Worm (Caenorhabditis elegans) whole organism, late embryonic: ENCODE results near the gene dld-1.

Experiments
- C08G9.2 ChIP-seq: sonication (generic microtip); optimal IDR thresholded peaks from 2 replicates; lab custom pipeline; 2016; ENCODE audit warnings: mild to moderate bottlenecking, missing genetic modification characterization, moderate library complexity, missing compliant biosample characterization
- K02D7.2 ChIP-seq: sonication (generic microtip); optimal IDR thresholded peaks from 2 replicates; lab custom pipeline; 2017; ENCODE audit warnings: mild to moderate bottlenecking, missing genetic modification characterization, missing compliant biosample characterization
- K09A11.1 ChIP-seq: sonication (generic microtip); optimal IDR thresholded peaks from 2 replicates; lab custom pipeline; 2017; ENCODE audit warnings: antibody characterized with exemption, mild to moderate bottlenecking, missing genetic modification characterization, missing compliant biosample characterization; ENCODE audit not compliant: insufficient read depth
- T23F11.4 ChIP-seq: fragments of 200-800 bp; sonication (Bioruptor generic); optimal IDR thresholded peaks from 2 replicates; lab custom pipeline; 2018; ENCODE audit warnings: mild to moderate bottlenecking, missing genetic modification characterization, missing compliant biosample characterization
- ceh-18 ChIP-seq: sonication (generic microtip); optimal IDR thresholded peaks from 2 replicates; lab custom pipeline; 2016; ENCODE audit warnings: missing genetic modification characterization, missing compliant biosample characterization
- ceh-30 ChIP-seq: fragments of 150-350 bp; optimal IDR thresholded peaks from 2 replicates; lab custom pipeline; 2014; ENCODE audit warnings: missing biosample characterization, missing genetic modification characterization
- ceh-34 ChIP-seq: sonication (generic microtip); optimal IDR thresholded peaks from 2 replicates; lab custom pipeline; 2016; ENCODE audit warnings: mild to moderate bottlenecking, missing genetic modification characterization, missing compliant biosample characterization
- ceh-48 ChIP-seq: sonication (generic microtip); optimal IDR thresholded peaks from 2 replicates; lab custom pipeline; 2016; ENCODE audit warnings: missing genetic modification characterization, inconsistent platforms, missing compliant biosample characterization
- ceh-6 ChIP-seq: fragments of 200-800 bp; sonication (Bioruptor generic); optimal IDR thresholded peaks from 2 replicates; lab custom pipeline; 2018; ENCODE audit warnings: mild to moderate bottlenecking, missing genetic modification characterization, missing compliant biosample characterization
- ceh-9 ChIP-seq: sonication (generic microtip); optimal IDR thresholded peaks from 2 replicates; lab custom pipeline; 2016; ENCODE audit warnings: mild to moderate bottlenecking, missing genetic modification characterization, inconsistent platforms, missing compliant biosample characterization
- fkh-10 ChIP-seq: fragments of 150-350 bp; optimal IDR thresholded peaks from 2 replicates; lab custom pipeline; 2014; ENCODE audit warnings: missing biosample characterization, missing genetic modification reagents, missing genetic modification characterization
- hlh-6 ChIP-seq: sonication (generic microtip); optimal IDR thresholded peaks from 2 replicates; lab custom pipeline; 2016; ENCODE audit warnings: missing genotype, missing genetic modification characterization, missing compliant biosample characterization
- lim-6 ChIP-seq: sonication (generic microtip); optimal IDR thresholded peaks from 2 replicates; lab custom pipeline; 2016; ENCODE audit warnings: missing genetic modification characterization, missing compliant biosample characterization
- lin-11 ChIP-seq: fragments of 200-800 bp; sonication (Bioruptor generic); optimal IDR thresholded peaks from 2 replicates; lab custom pipeline; 2018; ENCODE audit warnings: mild to moderate bottlenecking, missing genetic modification characterization, missing compliant biosample characterization
- madf-2 ChIP-seq: sonication (generic microtip); optimal IDR thresholded peaks from 2 replicates; lab custom pipeline; 2017; ENCODE audit warnings: missing genetic modification characterization, missing compliant biosample characterization
- nhr-11 ChIP-seq: fragments of 150-350 bp; optimal IDR thresholded peaks from 2 replicates; lab custom pipeline; 2014; ENCODE audit warnings: missing biosample characterization, missing genetic modification characterization
- nhr-232 ChIP-seq: sonication (generic microtip); optimal IDR thresholded peaks from 2 replicates; lab custom pipeline; 2016; ENCODE audit warnings: missing genetic modification characterization, missing compliant biosample characterization
- pag-3 ChIP-seq: sonication (generic microtip); optimal IDR thresholded peaks from 2 replicates; lab custom pipeline; 2016; ENCODE audit warnings: missing compliant biosample characterization, missing genetic modification characterization, borderline replicate concordance
- pax-1 ChIP-seq: fragments of 150-350 bp; optimal IDR thresholded peaks from 2 replicates; lab custom pipeline; 2014; ENCODE audit warnings: missing biosample characterization, missing genetic modification characterization
- pqm-1 ChIP-seq: sonication (generic microtip); optimal IDR thresholded peaks from 2 replicates; lab custom pipeline; 2016; ENCODE audit warnings: missing genetic modification characterization, missing compliant biosample characterization
- ref-2 ChIP-seq: sonication (generic microtip); optimal IDR thresholded peaks from 2 replicates; lab custom pipeline; 2016; ENCODE audit warnings: missing genetic modification characterization, missing compliant biosample characterization
- rnt-1 ChIP-seq: sonication (generic microtip); optimal IDR thresholded peaks from 2 replicates; lab custom pipeline; 2016; ENCODE audit warnings: missing genetic modification characterization, missing compliant biosample characterization
- sdc-2 ChIP-seq: sonication (generic microtip); optimal IDR thresholded peaks from 2 replicates; lab custom pipeline; 2016; ENCODE audit warnings: missing genotype, missing genetic modification characterization, missing compliant biosample characterization
- sox-2 ChIP-seq: fragments of 200-800 bp; sonication (Bioruptor generic); IDR thresholded peaks from 2 replicates; pipeline ENCODE4 v1.3.6; 2022; ENCODE audit warnings: missing genetic modification reagents, missing genetic modification characterization, missing compliant biosample characterization
- tbx-2 ChIP-seq: sonication (generic microtip); optimal IDR thresholded peaks from 2 replicates; lab custom pipeline; 2016; ENCODE audit warnings: missing genetic modification characterization, missing compliant biosample characterization
- tbx-7 ChIP-seq: sonication (generic microtip); optimal IDR thresholded peaks from 2 replicates; lab custom pipeline; 2016; ENCODE audit warnings: missing genotype, missing genetic modification characterization, missing compliant biosample characterization
- ttx-3 ChIP-seq: sonication (generic microtip); optimal IDR thresholded peaks from 2 replicates; lab custom pipeline; 2016; ENCODE audit warnings: missing genetic modification reagents, missing genetic modification characterization, missing compliant biosample characterization
- unc-3 ChIP-seq, 2 experiments: fragments of 200-800 bp in 1 of 2; sonication (Bioruptor generic) in 1 of 2; sonication (generic microtip) in 1 of 2; conservative IDR thresholded peaks in 1 of 2; optimal IDR thresholded peaks in 1 of 2; 2 replicates each; pipeline versions ENCODE4 v1.3.6 to Lab custom; 2016 to 2022; ENCODE audit warnings: missing compliant biosample characterization in 2 of 2, missing genetic modification characterization in 2 of 2, missing genetic modification reagents in 1 of 2

Gene dld-1

ce11 chrIV:14505066-14505465, 40.7 kb downstream of the dld-1 start, which contains the start of gene tag-273:
tag-273 (minus strand) TSS chrIV:14505166.
- TF ChIP-seq pax-1 (tag; lab: Kevin White, UChicago) (no peak), K09A11.1 (tag; lab: Kevin White, UChicago) (no peak), fkh-10 (GFP tag; lab: Kevin White, UChicago) (no peak)

- TF ChIP-seq ceh-6 (GFP tag; lab: Kevin White, UChicago) (no peak), K02D7.2 (no peak), ceh-9 (tag; lab: Kevin White, UChicago) (no peak), sdc-2 (tag; lab: Kevin White, UChicago) (no peak), ceh-34 (tag; lab: Kevin White, UChicago) (no peak), ceh-30 (tag; lab: Kevin White, UChicago) (no peak), tbx-7 (tag; lab: Kevin White, UChicago) (no peak)
- TF ChIP-seq, all 69 proteins: peak for 0
Observed at ce11 chrIV:14506042-14506441, 41.7 kb downstream of the dld-1 start.

ce11 chrIV:14506995-14507394, 42.7 kb downstream of the dld-1 start:
- no peak for TF ChIP-seq pag-3 (tag; lab: Kevin White, UChicago)
- TF ChIP-seq lim-6: no peak
- peak; percentile 2 for TF ChIP-seq tbx-2 (tag; lab: Kevin White, UChicago)
- no peak for TF ChIP-seq ceh-6 (GFP tag; lab: Kevin White, UChicago)
- no peak for TF ChIP-seq madf-2
- TF ChIP-seq nhr-11 (tag; lab: Kevin White, UChicago): no peak
- TF ChIP-seq T23F11.4 (GFP tag; lab: Kevin White, UChicago): no peak
- peak; percentile 77 for TF ChIP-seq rnt-1
- TF ChIP-seq tbx-7 (tag; lab: Kevin White, UChicago): no peak
- TF ChIP-seq lin-11 (tag; lab: Kevin White, UChicago): no peak
- no peak for TF ChIP-seq ttx-3 (tag; lab: Kevin White, UChicago)
- TF ChIP-seq pax-1 (tag; lab: Kevin White, UChicago): no peak
- no peak for TF ChIP-seq sdc-2 (tag; lab: Kevin White, UChicago)
- peak; percentile 23 for TF ChIP-seq ceh-18 (tag; lab: Kevin White, UChicago)
- no peak for TF ChIP-seq ref-2 (tag; lab: Kevin White, UChicago)
- no peak for TF ChIP-seq unc-3 (GFP tag; conservative IDR thresholded peaks at IDR 0.05; lab: Robert Waterston, UW)
- TF ChIP-seq unc-3 (tag; optimal IDR thresholded peaks at IDR 0.05; lab: Kevin White, UChicago): no peak

- TF ChIP-seq fkh-10 (GFP tag; lab: Kevin White, UChicago): no peak
- TF ChIP-seq sdc-2 (tag; lab: Kevin White, UChicago): no peak
- TF ChIP-seq ttx-3 (tag; lab: Kevin White, UChicago): no peak
- no peak for TF ChIP-seq K09A11.1 (tag; lab: Kevin White, UChicago)
- TF ChIP-seq pax-1 (tag; lab: Kevin White, UChicago): no peak
- TF ChIP-seq hlh-6: no peak
- TF ChIP-seq nhr-232 (tag; lab: Kevin White, UChicago): no peak
- TF ChIP-seq sox-2 (GFP tag; lab: Robert Waterston, UW): no peak
Observed at ce11 chrIV:14512405-14512804, 48.1 kb downstream of the dld-1 start, which contains the start of gene Y57G11A.5. Y57G11A.5 (minus strand) TSS chrIV:14512505.

- TF ChIP-seq ceh-48 (tag; lab: Kevin White, UChicago) (no peak), tbx-7 (tag; lab: Kevin White, UChicago) (no peak), C08G9.2 (no peak), nhr-232 (tag; lab: Kevin White, UChicago) (no peak), pqm-1 (tag; lab: Kevin White, UChicago) (no peak)
Observed at ce11 chrIV:14515162-14515561, 50.8 kb downstream of the dld-1 start.
